Fruit fly (Drosophila melanogaster) whole organism, embryonic: ENCODE measurements around the gene Gcn5.

Experiments used
- CG10321 ChIP-seq: fragments of 200-800 bp; sonication (Bioruptor generic); IDR thresholded peaks from 2 replicates; pipeline ENCODE4 v1.3.6; 2022; ENCODE audit warnings: missing biosample characterization, missing genetic modification characterization
- CG11093 ChIP-seq: fragments of 200-800 bp; sonication (Bioruptor generic); IDR thresholded peaks from 3 replicates; pipeline ENCODE4 v1.3.6; 2022; ENCODE audit warnings: missing biosample characterization, missing genetic modification characterization
- CG11560 ChIP-seq: fragments of 200-800 bp; sonication (Bioruptor generic); IDR thresholded peaks from 3 replicates; pipeline ENCODE4 v1.3.6; 2022; ENCODE audit warnings: missing biosample characterization, missing genetic modification characterization
- CG11695 ChIP-seq: fragments of 200-800 bp; sonication (Bioruptor generic); IDR thresholded peaks from 3 replicates; pipeline ENCODE4 v1.3.6; 2022; ENCODE audit warnings: missing biosample characterization, missing genetic modification characterization
- CG14050 ChIP-seq: fragments of 200-800 bp; sonication (Bioruptor generic); IDR thresholded peaks from 3 replicates; pipeline ENCODE4 v1.3.6; 2022; ENCODE audit warnings: missing biosample characterization, missing genetic modification characterization
- CG14441 ChIP-seq: fragments of 200-800 bp; sonication (Bioruptor generic); IDR thresholded peaks from 2 replicates; pipeline ENCODE4 v1.3.6; 2022; ENCODE audit warnings: missing biosample characterization, missing genetic modification characterization
- CG1529 ChIP-seq: fragments of 200-800 bp; sonication (Bioruptor generic); optimal IDR thresholded peaks from 3 replicates; lab custom pipeline; 2018; ENCODE audit warnings: missing biosample characterization, missing genetic modification characterization
- CG15696 ChIP-seq: fragments of 200-800 bp; sonication (Bioruptor generic); optimal IDR thresholded peaks from 2 replicates; lab custom pipeline; 2019; ENCODE audit warnings: missing biosample characterization, mild to moderate bottlenecking, missing genetic modification characterization, moderate library complexity
- CG17802 ChIP-seq: fragments of 200-800 bp; sonication (Bioruptor generic); optimal IDR thresholded peaks from 2 replicates; lab custom pipeline; 2018; ENCODE audit warnings: missing biosample characterization, mild to moderate bottlenecking, missing genetic modification characterization, moderate library complexity
- CG18764 ChIP-seq: fragments of 200-800 bp; sonication (Bioruptor generic); optimal IDR thresholded peaks from 3 replicates; lab custom pipeline; 2016; ENCODE audit warnings: missing biosample characterization, missing genetic modification characterization
- CG3995 ChIP-seq: fragments of 200-800 bp; sonication (Bioruptor generic); optimal IDR thresholded peaks from 3 replicates; lab custom pipeline; 2016; ENCODE audit warnings: missing biosample characterization, missing genetic modification characterization
- CG6654 ChIP-seq: fragments of 200-800 bp; sonication (Bioruptor generic); optimal IDR thresholded peaks from 2 replicates; lab custom pipeline; 2017; ENCODE audit warnings: missing biosample characterization, mild to moderate bottlenecking, missing genetic modification characterization
- CG6689 ChIP-seq: fragments of 200-800 bp; sonication (Bioruptor generic); IDR thresholded peaks from 2 replicates; pipeline ENCODE4 v1.3.6; 2022; ENCODE audit warnings: missing biosample characterization, missing genetic modification characterization
- CG7271 ChIP-seq: fragments of 200-800 bp; sonication (Bioruptor generic); optimal IDR thresholded peaks from 2 replicates; lab custom pipeline; 2018; ENCODE audit warnings: missing biosample characterization, mild to moderate bottlenecking, missing genetic modification characterization, moderate library complexity
- CG7556 ChIP-seq: fragments of 200-800 bp; sonication (Bioruptor generic); optimal IDR thresholded peaks from 2 replicates; lab custom pipeline; 2017; ENCODE audit warnings: missing biosample characterization, mild to moderate bottlenecking, missing genetic modification characterization
- CG8478 ChIP-seq: fragments of >200 bp; optimal IDR thresholded peaks from 2 replicates; lab custom pipeline; 2018
- CG8765 ChIP-seq: fragments of 200-800 bp; sonication (Bioruptor generic); IDR thresholded peaks from 2 replicates; pipeline ENCODE4 v1.3.6; 2022; ENCODE audit warnings: missing biosample characterization, missing genetic modification characterization
- D19A ChIP-seq: fragments of 200-800 bp; optimal IDR thresholded peaks from 3 replicates; lab custom pipeline; 2019; ENCODE audit warnings: missing biosample characterization, mild to moderate bottlenecking, missing genetic modification characterization, moderate library complexity
- Doc2 ChIP-seq: fragments of 200-800 bp; sonication (Bioruptor generic); IDR thresholded peaks from 2 replicates; pipeline ENCODE4 v1.3.6; 2022; ENCODE audit warnings: missing biosample characterization, missing genetic modification characterization
- Doc3 ChIP-seq: fragments of 200-800 bp; sonication (Bioruptor generic); IDR thresholded peaks from 3 replicates; pipeline ENCODE4 v1.3.6; 2022; ENCODE audit warnings: missing biosample characterization, missing genetic modification characterization; ENCODE audit not compliant: partially characterized antibody
- Hand ChIP-seq: fragments of 200-800 bp; sonication (Bioruptor generic); optimal IDR thresholded peaks from 2 replicates; lab custom pipeline; 2017; ENCODE audit warnings: mild to moderate bottlenecking, missing biosample characterization, missing genetic modification reagents, missing genetic modification characterization
- HmgZ ChIP-seq: fragments of 200-800 bp; sonication (Bioruptor generic); optimal IDR thresholded peaks from 2 replicates; lab custom pipeline; 2018; ENCODE audit warnings: missing biosample characterization, mild to moderate bottlenecking, missing genetic modification characterization
- Jarid2 ChIP-seq: fragments of 200-800 bp; sonication (Bioruptor generic); optimal IDR thresholded peaks from 3 replicates; lab custom pipeline; 2017; ENCODE audit warnings: mild to moderate bottlenecking, missing biosample characterization, missing genetic modification reagents, missing genetic modification characterization
- Med ChIP-seq: fragments of 200-800 bp; sonication (Bioruptor generic); peaks from one replicate; lab custom pipeline; 2016; ENCODE audit warnings: missing biosample characterization, missing genetic modification characterization, mild to moderate bottlenecking, inconsistent platforms, moderate library complexity
- Mrtf ChIP-seq: fragments of 200-800 bp; sonication (Bioruptor generic); IDR thresholded peaks from 3 replicates; pipeline ENCODE4 v1.3.6; 2022; ENCODE audit warnings: missing biosample characterization, missing genetic modification characterization
- Nf-YA ChIP-seq: fragments of 200-800 bp; sonication (Bioruptor generic); IDR thresholded peaks from 2 replicates; pipeline ENCODE4 v1.3.6; 2022; ENCODE audit warnings: missing biosample characterization, missing genetic modification characterization
- Rfx ChIP-seq: fragments of 200-800 bp; sonication (Bioruptor generic); IDR thresholded peaks from 2 replicates; pipeline ENCODE4 v1.3.6; 2022; ENCODE audit warnings: missing biosample characterization, missing genetic modification characterization
- Side ChIP-seq: fragments of 200-800 bp; sonication (Bioruptor generic); optimal IDR thresholded peaks from 2 replicates; lab custom pipeline; 2016; ENCODE audit warnings: missing biosample characterization, missing genetic modification characterization
- Xrp1 ChIP-seq: fragments of 200-800 bp; sonication (Bioruptor generic); IDR thresholded peaks from 2 replicates; pipeline ENCODE4 v1.3.6; 2022; ENCODE audit warnings: missing biosample characterization, missing genetic modification characterization
- aop ChIP-seq: fragments of 200-800 bp; sonication (Bioruptor generic); IDR thresholded peaks from 2 replicates; pipeline ENCODE4 v1.3.6; 2022; ENCODE audit warnings: missing biosample characterization, missing genetic modification characterization
- ash1 ChIP-seq: fragments of 200-800 bp; sonication (Bioruptor generic); optimal IDR thresholded peaks from 2 replicates; lab custom pipeline; 2018; ENCODE audit warnings: missing biosample characterization, mild to moderate bottlenecking, missing genetic modification characterization
- btn ChIP-seq: fragments of 200-800 bp; sonication (Bioruptor generic); optimal IDR thresholded peaks from 2 replicates; lab custom pipeline; 2016; ENCODE audit warnings: missing biosample characterization, missing genetic modification characterization
- crol ChIP-seq: fragments of 200-800 bp; sonication (Bioruptor generic); IDR thresholded peaks from 2 replicates; pipeline ENCODE4 v1.3.6; 2022; ENCODE audit warnings: missing biosample characterization, missing genetic modification characterization
- disco-r ChIP-seq: fragments of 200-800 bp; sonication (Bioruptor generic); optimal IDR thresholded peaks from 2 replicates; lab custom pipeline; 2016; ENCODE audit warnings: missing biosample characterization, missing genetic modification characterization
- dmrt11E ChIP-seq: fragments of 200-800 bp; sonication (Bioruptor generic); optimal IDR thresholded peaks from 3 replicates; lab custom pipeline; 2018; ENCODE audit warnings: missing biosample characterization, mild to moderate bottlenecking, missing genetic modification characterization, moderate library complexity
- dmrt99B ChIP-seq: fragments of 200-800 bp; sonication (Bioruptor generic); optimal IDR thresholded peaks from 2 replicates; lab custom pipeline; 2018; ENCODE audit warnings: missing biosample characterization, mild to moderate bottlenecking, missing genetic modification characterization, moderate library complexity
- ewg ChIP-seq: fragments of 200-800 bp; sonication (Bioruptor generic); optimal IDR thresholded peaks from 3 replicates; lab custom pipeline; 2017; ENCODE audit warnings: mild to moderate bottlenecking, missing biosample characterization, missing genetic modification reagents, missing genetic modification characterization
- gfzf ChIP-seq: fragments of 200-800 bp; sonication (Bioruptor generic); optimal IDR thresholded peaks from 2 replicates; lab custom pipeline; 2016; ENCODE audit warnings: missing biosample characterization, mild to moderate bottlenecking, missing genetic modification characterization, moderate library complexity
- mld ChIP-seq: fragments of 200-800 bp; sonication (Bioruptor generic); IDR thresholded peaks from 3 replicates; pipeline ENCODE4 v1.3.6; 2022; ENCODE audit warnings: missing biosample characterization, missing genetic modification characterization; ENCODE audit not compliant: partially characterized antibody
- otp ChIP-seq: fragments of 200-800 bp; sonication (Bioruptor generic); IDR thresholded peaks from 3 replicates; pipeline ENCODE4, ENCODE4 v1.3.6; 2022; ENCODE audit warnings: missing biosample characterization, missing genetic modification characterization
- pan ChIP-seq, 4 experiments: fragments of >200 bp in 3 of 4; fragments of 200-800 bp in 1 of 4; sonication (Bioruptor generic) in 1 of 4; optimal IDR thresholded peaks in 3 of 4; IDR thresholded peaks in 1 of 4; 2 replicates each; pipeline versions ENCODE4 v1.3.6 to Lab custom; 2017 to 2022; ENCODE audit warnings: missing biosample characterization in 2 of 4, missing genetic modification characterization in 2 of 4, mixed read lengths in 1 of 4
- row ChIP-seq: fragments of 200-800 bp; sonication (Bioruptor generic); IDR thresholded peaks from 3 replicates; pipeline ENCODE4 v1.3.6; 2022; ENCODE audit warnings: missing biosample characterization, missing genetic modification characterization
- run ChIP-seq: fragments of 200-800 bp; sonication (Bioruptor generic); optimal IDR thresholded peaks from 3 replicates; lab custom pipeline; 2018; ENCODE audit warnings: missing biosample characterization, mild to moderate bottlenecking, missing genetic modification characterization
- salm ChIP-seq: fragments of 200-800 bp; sonication (Bioruptor generic); optimal IDR thresholded peaks from 2 replicates; lab custom pipeline; 2018; ENCODE audit warnings: missing biosample characterization, mild to moderate bottlenecking, missing genetic modification characterization
- so ChIP-seq: fragments of 200-800 bp; sonication (Bioruptor generic); IDR thresholded peaks from 3 replicates; pipeline ENCODE4 v1.3.6; 2022; ENCODE audit warnings: missing biosample characterization, missing genetic modification characterization
- tll ChIP-seq, 2 experiments: fragments of 200-800 bp in 1 of 2; fragments of >200 bp in 1 of 2; sonication (Bioruptor generic) in 1 of 2; optimal IDR thresholded peaks; 2 replicates each; lab custom pipeline; 2017 to 2019; ENCODE audit warnings: missing biosample characterization in 2 of 2, missing genetic modification characterization in 2 of 2, mild to moderate bottlenecking in 1 of 2, moderate library complexity in 1 of 2
- twi ChIP-seq: fragments of 200-800 bp; optimal IDR thresholded peaks from 2 replicates; lab custom pipeline; 2019; ENCODE audit warnings: missing biosample characterization, mild to moderate bottlenecking, missing genetic modification characterization, moderate library complexity
- unc-4 ChIP-seq: fragments of 200-800 bp; sonication (Bioruptor generic); IDR thresholded peaks from 2 replicates; pipeline ENCODE4 v1.3.6; 2022; ENCODE audit warnings: missing biosample characterization, missing genetic modification characterization; ENCODE audit not compliant: partially characterized antibody
- zen2 ChIP-seq: fragments of 200-800 bp; sonication (Bioruptor generic); IDR thresholded peaks from 3 replicates; pipeline ENCODE4 v1.3.6; 2022; ENCODE audit warnings: missing biosample characterization, missing genetic modification characterization; ENCODE audit not compliant: partially characterized antibody
- zfh1 ChIP-seq: fragments of 200-800 bp; sonication (Bioruptor generic); IDR thresholded peaks from 3 replicates; pipeline ENCODE4 v1.3.6; 2022; ENCODE audit warnings: missing biosample characterization, missing genetic modification characterization

Gene Gcn5

dm6 chr3L:12514762-12515215 lies 9.0 kb downstream of the Gcn5 start, which contains the start of the genes sti and tral (continued):
- TF ChIP-seq CG14050 (GFP tag; lab: Robert Waterston, UW) = peak; percentile 60; the same call in 2 of the 3 replicates
- peak; percentile 77; the same call in 1 of the 3 replicates for TF ChIP-seq otp (GFP tag; lab: Robert Waterston, UW)
- TF ChIP-seq CG7271 (tag; lab: Kevin White, UChicago) = peak; percentile 45
- TF ChIP-seq unc-4 (GFP tag; lab: Robert Waterston, UW) = peak; percentile 21; the same call in 1 of the 2 replicates
- TF ChIP-seq CG8478 = no peak
- no peak for TF ChIP-seq Doc3 (GFP tag; lab: Robert Waterston, UW)
- peak; percentile 44 for TF ChIP-seq Jarid2 (GFP tag; lab: Kevin White, UChicago)
- TF ChIP-seq Mrtf = peak; percentile 80
- peak; percentile 46 for TF ChIP-seq gfzf (GFP tag; lab: Kevin White, UChicago)
- TF ChIP-seq Xrp1 (GFP tag; lab: Robert Waterston, UW) = peak; percentile 84
- TF ChIP-seq dmrt11E (tag; lab: Kevin White, UChicago) = peak; percentile 75
- TF ChIP-seq CG15696 = peak; percentile 79
- TF ChIP-seq zen2 = no peak
- TF ChIP-seq dmrt99B = peak; percentile 71
- peak; percentile 95 for TF ChIP-seq HmgZ (tag; lab: Kevin White, UChicago)
- peak; percentile 74 for TF ChIP-seq btn
- TF ChIP-seq CG18764 (GFP tag; lab: Kevin White, UChicago) = peak; percentile 77
- peak; percentile 52 for TF ChIP-seq CG6654
- TF ChIP-seq Side (GFP tag; lab: Kevin White, UChicago) = peak; percentile 94
- no peak for TF ChIP-seq pan (optimal IDR thresholded peaks at IDR 0.05; lab: Kevin White, UChicago)
- peak in 1 of 2 experiments; percentile 86 for TF ChIP-seq pan (GFP tag; optimal IDR thresholded peaks at IDR 0.05 in 1 of 2, IDR thresholded peaks at IDR 0.05 in 1 of 2)
- TF ChIP-seq Med = peak; percentile 99
- peak; percentile 56 for TF ChIP-seq Hand (GFP tag; lab: Kevin White, UChicago)
- TF ChIP-seq CG11695 = peak; percentile 68; the same call in 2 of the 3 replicates
- TF ChIP-seq aop = 0 out of 2 replicates have a peak, but pooled peaks have one; percentile 20
- peak; percentile 39 for TF ChIP-seq ash1 (GFP tag; lab: Kevin White, UChicago)
- peak; percentile 57 for TF ChIP-seq CG10321 (GFP tag; lab: Robert Waterston, UW)
- peak; percentile 92 for TF ChIP-seq Rfx
- peak; percentile 86 for TF ChIP-seq CG14441
- peak; percentile 57; the same call in 1 of the 2 replicates for TF ChIP-seq Nf-YA (GFP tag; lab: Robert Waterston, UW)
- peak; percentile 58 for TF ChIP-seq CG1529 (GFP tag; lab: Kevin White, UChicago)
- TF ChIP-seq ewg = peak; percentile 81
- TF ChIP-seq salm = peak; percentile 53
- TF ChIP-seq crol (GFP tag; lab: Robert Waterston, UW) = no peak
- TF ChIP-seq CG11093 (GFP tag; lab: Robert Waterston, UW) = peak; percentile 82
- peak; percentile 74 for TF ChIP-seq CG8765 (GFP tag; lab: Robert Waterston, UW)
- TF ChIP-seq CG17802 = peak; percentile 50
- TF ChIP-seq so (GFP tag; lab: Robert Waterston, UW) = peak; percentile 68; the same call in 2 of the 3 replicates
- peak; percentile 69 for TF ChIP-seq twi (tag; lab: Kevin White, UChicago)
- TF ChIP-seq CG3995 (GFP tag; lab: Kevin White, UChicago) = peak; percentile 66
- TF ChIP-seq CG11560 (tag; lab: Robert Waterston, UW) = peak; percentile 81
- no peak for TF ChIP-seq mld
- TF ChIP-seq zfh1 (GFP tag; lab: Robert Waterston, UW) = peak; percentile 86
- TF ChIP-seq CG6689 (GFP tag; lab: Robert Waterston, UW) = peak; percentile 87
- peak; percentile 88 for TF ChIP-seq row (GFP tag; lab: Robert Waterston, UW)
- TF ChIP-seq disco-r (GFP tag; lab: Kevin White, UChicago) = peak; percentile 85
- TF ChIP-seq run (tag; lab: Kevin White, UChicago) = peak; percentile 15
- TF ChIP-seq CG7556 (GFP tag; lab: Kevin White, UChicago) = peak; percentile 67
- peak; percentile 47 for TF ChIP-seq D19A (tag; lab: Kevin White, UChicago)
- TF ChIP-seq Doc2 = no peak; the same call in 1 of the 2 replicates
- TF ChIP-seq tll (GFP tag; optimal IDR thresholded peaks at IDR 0.05; lab: Kevin White, UChicago) = no peak
